Fruit fly (Drosophila melanogaster): ENCODE data around the gene mnd.

- no peak for TF ChIP-seq CG8478 (optimal IDR thresholded peaks at IDR 0.05)
- TF ChIP-seq CTCF (optimal IDR thresholded peaks at IDR 0.05) = no peak
Measured at dm6 chr3L:14986984-14987896, 2.3 kb downstream of the mnd start.

All from S2 (cell line).